Fruit fly (Drosophila melanogaster): ENCODE data around the gene Ir67c.

Ir67c gene

dm6 chr3L:10443958-10444357, 10.1 kb upstream of the Ir67c start:
- TF ChIP-seq Ets96B (tag; optimal IDR thresholded peaks at IDR 0.05) (peak; percentile 5), dac (GFP tag; optimal IDR thresholded peaks at IDR 0.05) (peak; percentile 42), CG10669 (GFP tag; optimal IDR thresholded peaks at IDR 0.05) (peak; percentile 26), fd59A (GFP tag; optimal IDR thresholded peaks at IDR 0.05) (peak; percentile 24), Sox14 (GFP tag; optimal IDR thresholded peaks at IDR 0.05) (peak; percentile 6), dsx (GFP tag; optimal IDR thresholded peaks at IDR 0.05; ENCODE audit: poor library complexity, severe bottlenecking) (peak; percentile 4), CG32006 (GFP tag; optimal IDR thresholded peaks at IDR 0.05) (peak; percentile 71), Hr39 (GFP tag; optimal IDR thresholded peaks at IDR 0.05) (no peak), Hr4 (GFP tag; optimal IDR thresholded peaks at IDR 0.05) (peak; percentile 68), eg (GFP tag; IDR thresholded peaks at IDR 0.05) (peak; percentile 66), CG6792 (GFP tag; optimal IDR thresholded peaks at IDR 0.05) (no peak), ss (GFP tag; optimal IDR thresholded peaks at IDR 0.05) (no peak), CG6808 (GFP tag; optimal IDR thresholded peaks at IDR 0.05) (peak; percentile 20), net (GFP tag; optimal IDR thresholded peaks at IDR 0.05) (peak; percentile 20), Lpt (GFP tag; optimal IDR thresholded peaks at IDR 0.05) (peak; percentile 34), CG3032 (tag; optimal IDR thresholded peaks at IDR 0.05) (peak; percentile 18), achi (GFP tag; optimal IDR thresholded peaks at IDR 0.05) (peak; percentile 33), vri (GFP tag; optimal IDR thresholded peaks at IDR 0.05) (no peak), CG31627 (GFP tag; optimal IDR thresholded peaks at IDR 0.05) (no peak), OdsH (GFP tag; optimal IDR thresholded peaks at IDR 0.05) (peak; percentile 36), Eip78C (GFP tag) (peak; percentile 58), CG4318 (GFP tag; optimal IDR thresholded peaks at IDR 0.05) (peak; percentile 43), CG6276 (GFP tag; optimal IDR thresholded peaks at IDR 0.05) (peak; percentile 34), CG11762 (GFP tag; optimal IDR thresholded peaks at IDR 0.05; ENCODE audit: insufficient read depth) (no peak), Blimp-1 (GFP tag; optimal IDR thresholded peaks at IDR 0.05) (no peak), CG3919 (GFP tag; optimal IDR thresholded peaks at IDR 0.05) (peak; percentile 9), CG1621 (tag; optimal IDR thresholded peaks at IDR 0.05) (peak; percentile 29), Eip75B (GFP tag; optimal IDR thresholded peaks at IDR 0.05) (peak; percentile 1), CG15336 (GFP tag; IDR thresholded peaks at IDR 0.05) (peak; percentile 70), CG8119 (GFP tag; IDR thresholded peaks at IDR 0.05) (peak; percentile 70), Sox102F (GFP tag; optimal IDR thresholded peaks at IDR 0.05) (no peak), CG10631 (GFP tag; optimal IDR thresholded peaks at IDR 0.05) (peak; percentile 36), acj6 (GFP tag; optimal IDR thresholded peaks at IDR 0.05) (peak; percentile 19)

- TF ChIP-seq CG7368 (GFP tag; optimal IDR thresholded peaks at IDR 0.05) (no peak), spab (GFP tag; optimal IDR thresholded peaks at IDR 0.05) (no peak), CG15336 (GFP tag; IDR thresholded peaks at IDR 0.05) (no peak), CG3032 (tag; optimal IDR thresholded peaks at IDR 0.05) (no peak), Eip78C (GFP tag) (no peak), vri (GFP tag; optimal IDR thresholded peaks at IDR 0.05) (no peak), CG8319 (GFP tag; optimal IDR thresholded peaks at IDR 0.05) (no peak), CG10669 (GFP tag; optimal IDR thresholded peaks at IDR 0.05) (no peak), Sox14 (GFP tag; optimal IDR thresholded peaks at IDR 0.05) (no peak), Sox102F (GFP tag; optimal IDR thresholded peaks at IDR 0.05) (no peak), cyc (GFP tag; optimal IDR thresholded peaks at IDR 0.05) (no peak), CG32006 (GFP tag; optimal IDR thresholded peaks at IDR 0.05) (no peak)
Measured at dm6 chr3L:10442486-10442885, 8.6 kb upstream of the Ir67c start.

dm6 chr3L:10440488-10440887, 6.6 kb upstream of the Ir67c start:
- peak; percentile 46; the same call in 1 of the 2 replicates for TF ChIP-seq Gug (GFP tag; IDR thresholded peaks at IDR 0.05)
- no peak for TF ChIP-seq fd59A (GFP tag; optimal IDR thresholded peaks at IDR 0.05)
- peak; percentile 50; the same call in 1 of the 2 replicates for TF ChIP-seq CG15336 (GFP tag; IDR thresholded peaks at IDR 0.05)
- TF ChIP-seq CG32006 (GFP tag; optimal IDR thresholded peaks at IDR 0.05): peak; percentile 32
- peak; percentile 63 for TF ChIP-seq CG8119 (GFP tag; IDR thresholded peaks at IDR 0.05)
- TF ChIP-seq Lpt (GFP tag; optimal IDR thresholded peaks at IDR 0.05): no peak
- peak; percentile 50; the same call in 2 of the 3 replicates for TF ChIP-seq eg (GFP tag; IDR thresholded peaks at IDR 0.05)
- TF ChIP-seq CG6163 (GFP tag; IDR thresholded peaks at IDR 0.05): 0 out of 3 replicates have a peak, but pooled peaks have one; percentile 10
- TF ChIP-seq OdsH (GFP tag; optimal IDR thresholded peaks at IDR 0.05): peak; percentile 18
- no peak for TF ChIP-seq CG11902 (GFP tag; optimal IDR thresholded peaks at IDR 0.05)
- TF ChIP-seq Hr4 (GFP tag; optimal IDR thresholded peaks at IDR 0.05): peak; percentile 22
- no peak for TF ChIP-seq cyc (GFP tag; optimal IDR thresholded peaks at IDR 0.05)

Data from whole organism, prepupa.